Worm (Caenorhabditis elegans) whole organism, L2 larva: Measurements from ENCODE around the gene B0250.18.

Experiments used
- F13H6.1 ChIP-seq: sonication (generic microtip); optimal IDR thresholded peaks from 2 replicates; lab custom pipeline; 2016; ENCODE audit warnings: missing genetic modification characterization, missing compliant biosample characterization
- alr-1 ChIP-seq: fragments of 150-350 bp; optimal IDR thresholded peaks from 2 replicates; lab custom pipeline; 2014; ENCODE audit warnings: missing biosample characterization, missing genetic modification characterization
- aly-2 ChIP-seq: fragments of 150-350 bp; optimal IDR thresholded peaks from 2 replicates; lab custom pipeline; 2014; ENCODE audit warnings: missing biosample characterization, missing genetic modification characterization
- ama-1 ChIP-seq: fragments of 150-350 bp; optimal IDR thresholded peaks from 2 replicates; lab custom pipeline; 2018; ENCODE audit warnings: inconsistent platforms
- dmd-4 ChIP-seq: sonication (generic microtip); optimal IDR thresholded peaks from 2 replicates; lab custom pipeline; 2017; ENCODE audit warnings: missing biosample characterization, missing genetic modification characterization
- egl-27 ChIP-seq: sonication (generic microtip); optimal IDR thresholded peaks from 3 replicates; lab custom pipeline; 2017; ENCODE audit warnings: missing biosample characterization, missing genetic modification reagents, missing genetic modification characterization
- elt-3 ChIP-seq: sonication (generic microtip); optimal IDR thresholded peaks from 2 replicates; lab custom pipeline; 2017; ENCODE audit warnings: missing biosample characterization, missing genetic modification characterization
- fos-1 ChIP-seq: fragments of 150-350 bp; optimal IDR thresholded peaks from 2 replicates; lab custom pipeline; 2014; ENCODE audit warnings: missing biosample characterization, missing genetic modification characterization
- gmeb-1 ChIP-seq: fragments of 150-350 bp; optimal IDR thresholded peaks from 2 replicates; lab custom pipeline; 2014; ENCODE audit warnings: missing biosample characterization, missing genetic modification characterization
- lin-39 ChIP-seq: fragments of 150-350 bp; optimal IDR thresholded peaks from 2 replicates; lab custom pipeline; 2014; ENCODE audit warnings: missing biosample characterization, missing genetic modification reagents, missing genetic modification characterization
- mab-5 ChIP-seq: fragments of 150-350 bp; optimal IDR thresholded peaks from 2 replicates; lab custom pipeline; 2014; ENCODE audit warnings: missing biosample characterization, missing genetic modification characterization
- mdl-1 ChIP-seq, 2 experiments: fragments of 150-350 bp in 1 of 2; sonication (generic microtip) in 1 of 2; optimal IDR thresholded peaks; 2 replicates each; lab custom pipeline; 2017; ENCODE audit warnings: missing biosample characterization in 2 of 2, missing genetic modification characterization in 2 of 2
- nhr-10 ChIP-seq: sonication (generic microtip); optimal IDR thresholded peaks from 2 replicates; lab custom pipeline; 2017; ENCODE audit warnings: missing biosample characterization, missing genetic modification characterization
- nhr-11 ChIP-seq: fragments of 150-350 bp; optimal IDR thresholded peaks from 2 replicates; lab custom pipeline; 2014; ENCODE audit warnings: missing biosample characterization, missing genetic modification characterization
- nhr-12 ChIP-seq: fragments of 150-350 bp; optimal IDR thresholded peaks from 2 replicates; lab custom pipeline; 2014; ENCODE audit warnings: missing biosample characterization, missing genetic modification characterization
- nhr-129 ChIP-seq: fragments of 150-350 bp; optimal IDR thresholded peaks from 2 replicates; lab custom pipeline; 2014; ENCODE audit warnings: missing biosample characterization, missing genetic modification characterization
- nhr-21 ChIP-seq: fragments of 150-350 bp; optimal IDR thresholded peaks from 2 replicates; lab custom pipeline; 2014; ENCODE audit warnings: missing biosample characterization, missing genetic modification characterization
- nhr-23 ChIP-seq: fragments of 150-350 bp; optimal IDR thresholded peaks from 2 replicates; lab custom pipeline; 2014; ENCODE audit warnings: missing biosample characterization, missing genetic modification reagents, missing genetic modification characterization
- nhr-237 ChIP-seq: fragments of 150-350 bp; optimal IDR thresholded peaks from 2 replicates; lab custom pipeline; 2014; ENCODE audit warnings: missing biosample characterization, missing genetic modification characterization
- sma-9 ChIP-seq, 2 experiments: fragments of 150-350 bp in 1 of 2; sonication (generic microtip) in 1 of 2; optimal IDR thresholded peaks; 2 replicates each; lab custom pipeline; 2014 to 2016; ENCODE audit warnings: missing genetic modification characterization in 2 of 2, mild to moderate bottlenecking in 1 of 2, missing biosample characterization in 1 of 2, missing compliant biosample characterization in 1 of 2, missing genetic modification reagents in 1 of 2, moderate library complexity in 1 of 2
- unc-39 ChIP-seq: fragments of 150-350 bp; optimal IDR thresholded peaks from 2 replicates; lab custom pipeline; 2014; ENCODE audit warnings: missing biosample characterization, missing genetic modification characterization
- unc-55 ChIP-seq: fragments of 150-350 bp; sonication (generic microtip); optimal IDR thresholded peaks from 3 replicates; lab custom pipeline; 2014; ENCODE audit warnings: missing biosample characterization, missing genetic modification reagents, missing genetic modification characterization
- unc-62 ChIP-seq: fragments of 150-350 bp; optimal IDR thresholded peaks from 2 replicates; lab custom pipeline; 2014; ENCODE audit warnings: missing biosample characterization, missing genetic modification reagents, missing genetic modification characterization
- ztf-1 ChIP-seq: fragments of 200-800 bp; sonication (Bioruptor generic); conservative IDR thresholded peaks from 2 replicates; pipeline ENCODE4 v1.3.6; 2022; ENCODE audit warnings: missing genetic modification characterization, missing compliant biosample characterization
- ztf-11 ChIP-seq: sonication (generic microtip); optimal IDR thresholded peaks from 2 replicates; lab custom pipeline; 2017; ENCODE audit warnings: missing biosample characterization, missing genetic modification characterization
- ztf-4 ChIP-seq: fragments of 150-350 bp; optimal IDR thresholded peaks from 2 replicates; lab custom pipeline; 2014; ENCODE audit warnings: missing biosample characterization, missing genetic modification characterization

Gene B0250.18

DNA sequence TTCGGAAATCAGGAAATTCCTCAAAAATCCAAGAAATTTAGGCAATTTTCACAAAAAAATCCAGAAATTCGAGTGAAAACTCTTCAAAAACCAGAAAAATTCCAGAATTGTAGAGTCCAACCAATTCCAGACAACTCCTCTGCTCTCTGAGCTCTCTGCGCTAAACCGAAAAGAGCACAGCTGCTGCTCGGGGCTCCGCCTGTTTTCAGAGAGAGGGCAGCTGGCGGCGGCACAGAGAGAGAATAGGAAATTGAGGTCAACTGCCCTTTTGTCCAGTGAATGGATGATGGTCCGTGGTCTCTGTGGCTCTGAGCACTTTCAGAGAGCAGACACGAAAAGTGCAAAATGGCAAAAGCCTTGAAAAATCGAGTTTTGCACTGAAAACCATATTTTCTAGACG is 51.7 kb downstream of the B0250.18 start:
- TF ChIP-seq ama-1 (lab: Kevin White, UChicago) = no peak
- TF ChIP-seq aly-2 = no peak
- TF ChIP-seq unc-39 (tag; lab: Kevin White, UChicago) = no peak
- TF ChIP-seq nhr-21 = no peak
- TF ChIP-seq dmd-4 (tag; lab: Kevin White, UChicago) = no peak
- no peak for TF ChIP-seq F13H6.1 (tag; lab: Kevin White, UChicago)
- no peak for TF ChIP-seq nhr-23
- TF ChIP-seq nhr-129 (tag; lab: Kevin White, UChicago) = no peak
- no peak for TF ChIP-seq sma-9 (GFP tag; optimal IDR thresholded peaks at IDR 0.05; lab: Kevin White, UChicago)
- no peak for TF ChIP-seq sma-9 (tag; optimal IDR thresholded peaks at IDR 0.05; lab: Kevin White, UChicago)
- no peak for TF ChIP-seq nhr-12 (tag; lab: Kevin White, UChicago)
- no peak for TF ChIP-seq elt-3
- no peak for TF ChIP-seq ztf-4 (tag; lab: Kevin White, UChicago)
- no peak for TF ChIP-seq ztf-1
- no peak for TF ChIP-seq nhr-237 (tag; lab: Kevin White, UChicago)
- TF ChIP-seq ztf-11 (tag; lab: Kevin White, UChicago) = no peak
- no peak for TF ChIP-seq nhr-11 (tag; lab: Kevin White, UChicago)
- no peak for TF ChIP-seq alr-1 (tag; lab: Kevin White, UChicago)
- TF ChIP-seq egl-27 (tag; lab: Kevin White, UChicago) = no peak
- TF ChIP-seq gmeb-1 (tag; lab: Kevin White, UChicago) = no peak

DNA sequence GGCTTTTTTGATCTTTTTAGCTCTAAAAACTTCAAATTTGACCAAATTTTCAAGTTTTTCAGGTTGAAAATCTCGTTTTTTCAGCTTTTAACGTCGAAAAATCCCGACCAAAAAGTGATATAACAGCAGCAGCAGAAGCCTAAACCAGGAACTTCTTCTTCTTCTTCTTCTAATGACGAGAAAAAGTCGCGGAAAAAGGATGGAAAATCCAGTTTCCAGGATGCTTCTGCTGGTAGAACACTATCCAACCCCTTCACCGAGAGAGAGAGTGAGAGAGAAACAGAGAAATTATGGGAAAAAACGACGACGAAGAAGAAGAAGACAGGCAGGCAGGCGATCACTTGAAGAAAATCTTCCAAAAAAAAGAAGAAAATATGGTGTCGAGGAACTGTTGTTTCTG is 53.9 kb downstream of the B0250.18 start:
- no peak for TF ChIP-seq ztf-1
- TF ChIP-seq unc-62 (GFP tag; lab: Kevin White, UChicago) = no peak
- no peak for TF ChIP-seq ama-1 (lab: Kevin White, UChicago)
- no peak for TF ChIP-seq nhr-21
- TF ChIP-seq unc-55 = no peak
- no peak for TF ChIP-seq lin-39 (tag; lab: Kevin White, UChicago)
- no peak for TF ChIP-seq nhr-10 (tag; lab: Kevin White, UChicago)
- no peak for TF ChIP-seq F13H6.1 (tag; lab: Kevin White, UChicago)
- no peak for TF ChIP-seq mab-5 (tag; lab: Kevin White, UChicago)
- no peak for TF ChIP-seq ztf-4 (tag; lab: Kevin White, UChicago)
- no peak for TF ChIP-seq mdl-1 (tag; optimal IDR thresholded peaks at IDR 0.05; lab: Kevin White, UChicago)
- no peak for TF ChIP-seq fos-1 (tag; lab: Kevin White, UChicago)
